Worm (Caenorhabditis elegans) whole organism, L2 larva: ENCODE results near the gene ccpp-6.

Source experiments
- blmp-1 ChIP-seq: sonication (generic microtip); optimal IDR thresholded peaks from 2 replicates; lab custom pipeline; 2017; ENCODE audit warnings: missing genetic modification characterization, mild to moderate bottlenecking, missing compliant biosample characterization, antibody characterized with exemption, moderate library complexity; ENCODE audit not compliant: insufficient read depth
- ceh-82 ChIP-seq: fragments of 150-350 bp; optimal IDR thresholded peaks from 2 replicates; lab custom pipeline; 2014; ENCODE audit warnings: missing biosample characterization, missing genetic modification characterization
- dmd-4 ChIP-seq: sonication (generic microtip); optimal IDR thresholded peaks from 2 replicates; lab custom pipeline; 2017; ENCODE audit warnings: missing biosample characterization, missing genetic modification characterization
- elt-3 ChIP-seq: sonication (generic microtip); optimal IDR thresholded peaks from 2 replicates; lab custom pipeline; 2017; ENCODE audit warnings: missing biosample characterization, missing genetic modification characterization
- gmeb-1 ChIP-seq: fragments of 150-350 bp; optimal IDR thresholded peaks from 2 replicates; lab custom pipeline; 2014; ENCODE audit warnings: missing biosample characterization, missing genetic modification characterization
- lin-13 ChIP-seq: fragments of 150-350 bp; optimal IDR thresholded peaks from 2 replicates; lab custom pipeline; 2014; ENCODE audit warnings: missing biosample characterization, missing genetic modification reagents, missing genetic modification characterization
- sem-4 ChIP-seq: fragments of 150-350 bp; optimal IDR thresholded peaks from 2 replicates; lab custom pipeline; 2014; ENCODE audit warnings: missing biosample characterization, missing genetic modification reagents, missing genetic modification characterization
- skn-1 ChIP-seq: sonication (generic microtip); optimal IDR thresholded peaks from 2 replicates; lab custom pipeline; 2017; ENCODE audit warnings: missing biosample characterization, missing genetic modification characterization
- sma-9 ChIP-seq, 2 experiments: fragments of 150-350 bp in 1 of 2; sonication (generic microtip) in 1 of 2; optimal IDR thresholded peaks; 2 replicates each; lab custom pipeline; 2014 to 2016; ENCODE audit warnings: missing genetic modification characterization in 2 of 2, mild to moderate bottlenecking in 1 of 2, missing biosample characterization in 1 of 2, missing compliant biosample characterization in 1 of 2, missing genetic modification reagents in 1 of 2, moderate library complexity in 1 of 2
- zag-1 ChIP-seq: fragments of 150-350 bp; optimal IDR thresholded peaks from 2 replicates; lab custom pipeline; 2014; ENCODE audit warnings: missing biosample characterization, missing genetic modification characterization

DNA sequence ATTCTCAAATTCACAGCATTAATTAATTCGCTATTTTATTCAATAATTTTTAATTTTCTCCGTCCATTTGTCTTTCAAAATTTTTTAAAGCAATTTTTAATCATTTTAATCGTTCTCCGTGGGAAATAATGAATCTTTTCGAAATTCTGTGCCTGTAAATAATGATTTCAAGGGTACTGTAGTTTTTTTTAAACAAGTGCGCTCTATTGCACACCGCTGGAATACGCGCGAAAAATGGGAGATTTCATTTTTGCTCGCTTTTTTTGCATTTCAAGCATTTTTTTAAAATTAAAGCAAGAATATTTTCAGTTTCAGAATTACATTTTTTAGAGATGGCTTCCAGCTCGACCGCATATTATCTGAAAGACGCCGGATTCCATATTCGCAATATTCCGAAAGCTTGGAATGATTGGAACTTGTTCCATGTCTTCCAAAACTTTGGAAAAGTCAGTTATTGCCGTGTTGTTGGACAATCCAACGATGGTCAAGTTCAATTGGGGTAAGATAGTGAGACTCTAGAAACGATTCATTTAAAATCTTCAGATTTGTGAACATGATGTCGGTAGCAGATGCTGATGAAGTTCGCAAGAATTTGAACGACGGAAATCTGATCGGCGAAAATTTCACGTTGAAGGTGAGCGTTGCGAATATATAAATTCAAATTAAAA, 34.0 kb upstream of the ccpp-6 start, which contains the start of gene tofu-6:
- no peak for TF ChIP-seq zag-1
- TF ChIP-seq gmeb-1 = no peak
- no peak for TF ChIP-seq dmd-4 (tag; lab: Kevin White, UChicago)
- TF ChIP-seq elt-3 = no peak
- TF ChIP-seq lin-13 (GFP tag; lab: Kevin White, UChicago) = no peak
- no peak for TF ChIP-seq ceh-82 (tag; lab: Kevin White, UChicago)
- TF ChIP-seq blmp-1 (tag; lab: Kevin White, UChicago) = no peak
- no peak for TF ChIP-seq skn-1 (tag; lab: Kevin White, UChicago)
- no peak for TF ChIP-seq sem-4
- no peak for TF ChIP-seq sma-9 (GFP tag; optimal IDR thresholded peaks at IDR 0.05; lab: Kevin White, UChicago)
- TF ChIP-seq sma-9 (tag; optimal IDR thresholded peaks at IDR 0.05; lab: Kevin White, UChicago) = no peak
